Fruit fly (Drosophila melanogaster): ENCODE results near the gene SdicB.

- TF ChIP-seq Hr96 (GFP tag; optimal IDR thresholded peaks at IDR 0.05) (no peak), CG12768 (GFP tag; optimal IDR thresholded peaks at IDR 0.05) (no peak), CG7045 (GFP tag; optimal IDR thresholded peaks at IDR 0.05) (no peak), cnc (optimal IDR thresholded peaks at IDR 0.05) (no peak), Crg-1 (GFP tag; optimal IDR thresholded peaks at IDR 0.05) (no peak), CG11617 (GFP tag; optimal IDR thresholded peaks at IDR 0.05) (no peak), kay (GFP tag; ENCODE audit: borderline replicate concordance) (no peak), Clk (GFP tag; optimal IDR thresholded peaks at IDR 0.05) (no peak)
These were observed 22.3 kb upstream of the SdicB start for dm6 chrX:20231658-20232057.

Measured in whole organism, adult.